Fruit fly (Drosophila melanogaster) whole organism, prepupa: Measurements from ENCODE around the gene CG9368.

Source experiments
- CG11294 ChIP-seq: fragments of 200-800 bp; sonication (Bioruptor generic); IDR thresholded peaks from 2 replicates; pipeline ENCODE4 v1.3.6; 2022; ENCODE audit warnings: missing biosample characterization, missing genetic modification characterization
- CG11762 ChIP-seq: fragments of 200-800 bp; sonication (Bioruptor generic); optimal IDR thresholded peaks from 3 replicates; lab custom pipeline; 2016; ENCODE audit warnings: missing biosample characterization, missing genetic modification characterization; ENCODE audit not compliant: insufficient read depth
- CG16779 ChIP-seq: fragments of 200-800 bp; sonication (Bioruptor generic); optimal IDR thresholded peaks from 3 replicates; lab custom pipeline; 2017; ENCODE audit warnings: missing biosample characterization, mild to moderate bottlenecking, missing genetic modification characterization
- CG6792 ChIP-seq: fragments of 200-800 bp; sonication (Bioruptor generic); optimal IDR thresholded peaks from 3 replicates; lab custom pipeline; 2016; ENCODE audit warnings: missing biosample characterization, missing genetic modification characterization
- CG6854 ChIP-seq: fragments of 200-800 bp; sonication (Bioruptor generic); optimal IDR thresholded peaks from 2 replicates; lab custom pipeline; 2017; ENCODE audit warnings: missing biosample characterization, mild to moderate bottlenecking, missing genetic modification characterization
- CG8319 ChIP-seq: fragments of 200-800 bp; sonication (Bioruptor generic); optimal IDR thresholded peaks from 3 replicates; lab custom pipeline; 2016; ENCODE audit warnings: missing biosample characterization, missing genetic modification characterization
- Ets21C ChIP-seq: fragments of 200-800 bp; sonication (Bioruptor generic); optimal IDR thresholded peaks from 3 replicates; lab custom pipeline; 2016; ENCODE audit warnings: missing biosample characterization, missing genetic modification characterization
- Hr39 ChIP-seq: fragments of 200-800 bp; sonication (Bioruptor generic); optimal IDR thresholded peaks from 2 replicates; lab custom pipeline; 2016; ENCODE audit warnings: missing biosample characterization, missing genetic modification characterization
- OdsH ChIP-seq: fragments of 200-800 bp; sonication (Bioruptor generic); optimal IDR thresholded peaks from 3 replicates; lab custom pipeline; 2016; ENCODE audit warnings: missing biosample characterization, missing genetic modification characterization
- achi ChIP-seq: fragments of 200-800 bp; sonication (Bioruptor generic); optimal IDR thresholded peaks from 3 replicates; lab custom pipeline; 2016; ENCODE audit warnings: missing biosample characterization, missing genetic modification characterization
- esn ChIP-seq: fragments of 200-800 bp; sonication (Bioruptor generic); optimal IDR thresholded peaks from 2 replicates; lab custom pipeline; 2016; ENCODE audit warnings: missing biosample characterization, mild to moderate bottlenecking, missing genetic modification characterization, moderate library complexity
- fd85E ChIP-seq: fragments of 200-800 bp; sonication (Bioruptor generic); optimal IDR thresholded peaks from 3 replicates; lab custom pipeline; 2016; ENCODE audit warnings: missing biosample characterization, missing genetic modification characterization

DNA sequence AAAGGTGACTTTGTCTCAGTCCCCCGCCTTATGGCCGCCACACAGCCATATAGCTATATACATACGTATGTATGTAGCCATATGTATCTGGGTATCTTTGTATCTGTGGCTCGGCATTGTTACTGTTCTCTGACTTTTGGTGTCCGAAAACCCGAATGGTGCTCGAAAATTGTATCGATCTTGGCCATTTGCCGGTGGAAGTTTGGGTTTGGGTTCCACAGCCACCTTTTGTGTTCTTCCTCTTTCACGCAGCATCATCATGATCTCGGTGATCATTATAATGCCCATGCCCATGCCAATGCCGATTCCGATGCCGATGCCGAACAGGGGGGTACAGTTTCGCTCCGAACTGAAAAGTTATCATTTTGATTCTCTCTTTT lies 43.4 kb upstream of the CG9368 start:
- TF ChIP-seq CG6792 (GFP tag; lab: Kevin White, UChicago) (no peak), CG6854 (GFP tag; lab: Kevin White, UChicago) (no peak), esn (GFP tag; lab: Kevin White, UChicago) (no peak), CG8319 (GFP tag; lab: Kevin White, UChicago) (no peak), OdsH (GFP tag; lab: Kevin White, UChicago) (no peak), Ets21C (GFP tag; lab: Kevin White, UChicago) (no peak), CG11762 (no peak), achi (GFP tag; lab: Kevin White, UChicago) (no peak), Hr39 (GFP tag; lab: Kevin White, UChicago) (no peak), CG11294 (GFP tag; lab: Robert Waterston, UW) (no peak), CG16779 (tag; lab: Kevin White, UChicago) (no peak), fd85E (no peak)
